Fruit fly (Drosophila melanogaster): ENCODE data around the gene Msp300.

The Msp300 gene

DNA sequence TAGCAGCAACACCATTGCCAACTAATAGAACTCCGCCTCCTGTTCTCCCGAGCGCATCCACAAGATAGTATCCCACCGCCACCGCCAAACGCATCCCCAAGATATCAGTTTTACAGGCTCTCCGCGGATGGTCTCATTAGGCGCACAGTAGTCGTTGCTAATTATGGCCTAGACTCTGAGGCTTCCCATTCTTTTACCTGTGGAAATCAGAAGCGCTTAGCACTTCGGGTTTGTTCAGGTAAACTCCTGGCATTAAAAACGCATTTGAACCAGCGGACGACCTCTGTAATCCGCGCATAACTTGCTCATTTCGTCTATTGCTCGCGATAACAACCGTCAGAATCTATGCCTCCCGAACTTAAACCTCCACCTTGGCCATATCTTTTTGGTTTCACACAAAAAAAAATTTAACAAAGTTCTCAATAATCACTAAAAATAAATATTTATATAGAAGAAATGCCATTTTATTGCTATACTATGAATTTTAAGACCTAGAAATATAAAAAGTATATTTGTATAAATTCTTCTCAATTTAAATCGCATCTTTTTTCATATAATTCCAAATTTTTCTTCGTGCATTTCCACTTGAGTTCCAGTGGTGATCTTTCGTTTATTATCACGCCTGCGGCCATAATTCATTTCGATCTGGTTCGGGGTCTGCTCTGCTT, 137.4 kb downstream of the Msp300 start (continued):
- TF ChIP-seq CG2712 (tag; optimal IDR thresholded peaks at IDR 0.05) = peak; percentile 93
- TF ChIP-seq unc-4 (GFP tag; IDR thresholded peaks at IDR 0.05; ENCODE audit: partially characterized antibody) = no peak
- TF ChIP-seq chinmo (GFP tag; IDR thresholded peaks at IDR 0.05; ENCODE audit: partially characterized antibody) = no peak
- no peak for TF ChIP-seq CG6791 (GFP tag; IDR thresholded peaks at IDR 0.05; ENCODE audit: partially characterized antibody)
- TF ChIP-seq fru (optimal IDR thresholded peaks at IDR 0.05) = no peak
- TF ChIP-seq stwl (tag; optimal IDR thresholded peaks at IDR 0.05) = peak; percentile 31
- TF ChIP-seq fd64A (GFP tag; optimal IDR thresholded peaks at IDR 0.05) = no peak
- TF ChIP-seq wor (GFP tag; IDR thresholded peaks at IDR 0.05) = no peak
- peak; percentile 87 for TF ChIP-seq CG14710 (tag; optimal IDR thresholded peaks at IDR 0.05)
- peak; percentile 73 for TF ChIP-seq croc (GFP tag; conservative IDR thresholded peaks at IDR 0.05)
- no peak for TF ChIP-seq GATAe (GFP tag; conservative IDR thresholded peaks at IDR 0.05)
- peak; percentile 55 for TF ChIP-seq tap (tag; optimal IDR thresholded peaks at IDR 0.05)
- no peak for TF ChIP-seq CG1647 (GFP tag; optimal IDR thresholded peaks at IDR 0.05)
- peak; percentile 19 for TF ChIP-seq CG15011 (GFP tag; optimal IDR thresholded peaks at IDR 0.05)
- peak; percentile 68 for TF ChIP-seq CG16815 (GFP tag; optimal IDR thresholded peaks at IDR 0.05)
- no peak for TF ChIP-seq Fer1 (GFP tag; optimal IDR thresholded peaks at IDR 0.05)
- no peak for TF ChIP-seq salm (tag; optimal IDR thresholded peaks at IDR 0.05)
- TF ChIP-seq CG13894 (tag; optimal IDR thresholded peaks at IDR 0.05) = no peak
- TF ChIP-seq ara (GFP tag; IDR thresholded peaks at IDR 0.05) = peak; percentile 56; the same call in 1 of the 2 replicates
- TF ChIP-seq CG6689 (GFP tag; IDR thresholded peaks at IDR 0.05) = peak; percentile 77
- peak; percentile 70 for TF ChIP-seq grau (tag; optimal IDR thresholded peaks at IDR 0.05)
- TF ChIP-seq gce (GFP tag; IDR thresholded peaks at IDR 0.05) = 0 out of 3 replicates have a peak, but pooled peaks have one; percentile 18
- peak; percentile 5 for TF ChIP-seq Sry-β (GFP tag; optimal IDR thresholded peaks at IDR 0.05)
- TF ChIP-seq eve (GFP tag; optimal IDR thresholded peaks at IDR 0.05) = peak in 1 of 2 experiments; percentile 70
- TF ChIP-seq az2 (GFP tag; optimal IDR thresholded peaks at IDR 0.05) = peak; percentile 69
- TF ChIP-seq nerfin-1 (tag; optimal IDR thresholded peaks at IDR 0.05) = peak; percentile 54
- no peak for TF ChIP-seq slou (GFP tag; optimal IDR thresholded peaks at IDR 0.05)
- peak; percentile 63; the same call in 1 of the 3 replicates for TF ChIP-seq ci (GFP tag; IDR thresholded peaks at IDR 0.05)
- no peak for TF ChIP-seq CHES-1-like (GFP tag; optimal IDR thresholded peaks at IDR 0.05)
- TF ChIP-seq CG31224 (GFP tag; IDR thresholded peaks at IDR 0.05) = no peak
- TF ChIP-seq CG2678 (tag; optimal IDR thresholded peaks at IDR 0.05) = peak; percentile 76
- peak; percentile 46; the same call in 1 of the 2 replicates for TF ChIP-seq esg (GFP tag; conservative IDR thresholded peaks at IDR 0.05)
- peak; percentile 74 for TF ChIP-seq CG7556 (GFP tag; optimal IDR thresholded peaks at IDR 0.05)
- TF ChIP-seq dmrt11E (tag; optimal IDR thresholded peaks at IDR 0.05) = peak; percentile 94
- peak; percentile 70 for TF ChIP-seq trem (tag; optimal IDR thresholded peaks at IDR 0.05)
- peak; percentile 81 for TF ChIP-seq phol (tag; optimal IDR thresholded peaks at IDR 0.05)
- peak; percentile 90 for TF ChIP-seq zen (tag; optimal IDR thresholded peaks at IDR 0.05)
- peak; percentile 22 for TF ChIP-seq cato (GFP tag; optimal IDR thresholded peaks at IDR 0.05; ENCODE audit: borderline replicate concordance)
- peak; percentile 21 for TF ChIP-seq lab (GFP tag; optimal IDR thresholded peaks at IDR 0.05)
- peak; percentile 84 for TF ChIP-seq CG33557 (GFP tag; optimal IDR thresholded peaks at IDR 0.05)
- TF ChIP-seq CG9797 (GFP tag; optimal IDR thresholded peaks at IDR 0.05) = no peak
- no peak for TF ChIP-seq Hmx (GFP tag; optimal IDR thresholded peaks at IDR 0.05)
- no peak for TF ChIP-seq Meics (GFP tag; optimal IDR thresholded peaks at IDR 0.05)
- peak; percentile 49 for TF ChIP-seq CG7271 (tag; optimal IDR thresholded peaks at IDR 0.05)
- no peak for TF ChIP-seq Rfx (GFP tag; IDR thresholded peaks at IDR 0.05)
- TF ChIP-seq Lhr (GFP tag; optimal IDR thresholded peaks at IDR 0.05) = peak; percentile 8
- peak; percentile 92 for TF ChIP-seq gem (tag; optimal IDR thresholded peaks at IDR 0.05)
- TF ChIP-seq CG15269 (tag; optimal IDR thresholded peaks at IDR 0.05) = peak; percentile 50
- no peak for TF ChIP-seq ftz-f1 (GFP tag; optimal IDR thresholded peaks at IDR 0.05)

Data from whole organism, embryonic.